Fruit fly (Drosophila melanogaster) whole organism, embryonic: ENCODE results near the gene CG31886.

Source experiments
- ATbp ChIP-seq: fragments of 200-800 bp; sonication (Bioruptor generic); optimal IDR thresholded peaks from 2 replicates; lab custom pipeline; 2017; ENCODE audit warnings: missing biosample characterization, mild to moderate bottlenecking, missing genetic modification characterization, missing genetic modification reagents
- Antp ChIP-seq: fragments of 200-800 bp; sonication (Bioruptor generic); optimal IDR thresholded peaks from 3 replicates; lab custom pipeline; 2016; ENCODE audit warnings: missing biosample characterization, missing genetic modification characterization
- Asciz ChIP-seq: fragments of 200-800 bp; sonication (Bioruptor generic); optimal IDR thresholded peaks from 2 replicates; lab custom pipeline; 2017; ENCODE audit warnings: missing biosample characterization, mild to moderate bottlenecking, missing genetic modification characterization, missing genetic modification reagents
- CG12769 ChIP-seq: fragments of 200-800 bp; sonication (Bioruptor generic); optimal IDR thresholded peaks from 2 replicates; lab custom pipeline; 2019; ENCODE audit warnings: missing biosample characterization, mild to moderate bottlenecking, missing genetic modification characterization, moderate library complexity
- CG18262 ChIP-seq: fragments of 200-800 bp; optimal IDR thresholded peaks from 3 replicates; lab custom pipeline; 2019; ENCODE audit warnings: missing biosample characterization, mild to moderate bottlenecking, missing genetic modification characterization, moderate library complexity
- CG18619 ChIP-seq: fragments of 200-800 bp; sonication (Bioruptor generic); optimal IDR thresholded peaks from 3 replicates; lab custom pipeline; 2017; ENCODE audit warnings: missing biosample characterization, mild to moderate bottlenecking, missing genetic modification characterization
- CG30403 ChIP-seq: fragments of 200-800 bp; sonication (Bioruptor generic); optimal IDR thresholded peaks from 3 replicates; lab custom pipeline; 2016; ENCODE audit warnings: missing biosample characterization, missing genetic modification characterization
- CG31441 ChIP-seq: fragments of 200-800 bp; sonication (Bioruptor generic); IDR thresholded peaks from 2 replicates; pipeline ENCODE4 v1.3.6; 2022; ENCODE audit warnings: missing biosample characterization, missing genetic modification characterization
- CG4617 ChIP-seq: fragments of 200-800 bp; sonication (Bioruptor generic); optimal IDR thresholded peaks from 3 replicates; lab custom pipeline; 2016; ENCODE audit warnings: missing biosample characterization, missing genetic modification characterization, borderline replicate concordance
- CG8388 ChIP-seq: fragments of 200-800 bp; sonication (Bioruptor generic); optimal IDR thresholded peaks from 2 replicates; lab custom pipeline; 2019; ENCODE audit warnings: missing biosample characterization, mild to moderate bottlenecking, missing genetic modification characterization, moderate library complexity
- Drgx ChIP-seq: fragments of 200-800 bp; sonication (Bioruptor generic); IDR thresholded peaks from 2 replicates; pipeline ENCODE4 v1.3.6; 2022; ENCODE audit warnings: missing biosample characterization, missing genetic modification characterization
- Hr39 ChIP-seq: fragments of >200 bp; optimal IDR thresholded peaks from 2 replicates; lab custom pipeline; 2017
- Kr ChIP-seq: fragments of 200-800 bp; sonication (Bioruptor generic); optimal IDR thresholded peaks from 2 replicates; lab custom pipeline; 2017; ENCODE audit warnings: missing biosample characterization, mild to moderate bottlenecking, missing genetic modification characterization
- bsh ChIP-seq, 2 experiments: fragments of 200-800 bp; sonication (Bioruptor generic); optimal IDR thresholded peaks; 2 replicates each; lab custom pipeline; 2017 to 2018; ENCODE audit warnings: mild to moderate bottlenecking in 2 of 2, missing biosample characterization in 2 of 2, missing genetic modification characterization in 2 of 2, moderate library complexity in 1 of 2
- crol ChIP-seq: fragments of 200-800 bp; sonication (Bioruptor generic); IDR thresholded peaks from 2 replicates; pipeline ENCODE4 v1.3.6; 2022; ENCODE audit warnings: missing biosample characterization, missing genetic modification characterization
- nom ChIP-seq: fragments of 200-800 bp; sonication (Bioruptor generic); optimal IDR thresholded peaks from 2 replicates; lab custom pipeline; 2017; ENCODE audit warnings: missing biosample characterization, missing genetic modification characterization, mild to moderate bottlenecking, moderate library complexity, missing genetic modification reagents
- ranshi ChIP-seq: fragments of 200-800 bp; sonication (Bioruptor generic); IDR thresholded peaks from 2 replicates; pipeline ENCODE4 v1.3.6; 2022; ENCODE audit warnings: missing biosample characterization, missing genetic modification characterization
- sens ChIP-seq: fragments of 200-800 bp; sonication (Bioruptor generic); peaks from one replicate; lab custom pipeline; 2016; ENCODE audit warnings: missing biosample characterization, missing genetic modification characterization
- zfh1 ChIP-seq: fragments of 200-800 bp; sonication (Bioruptor generic); IDR thresholded peaks from 3 replicates; pipeline ENCODE4 v1.3.6; 2022; ENCODE audit warnings: missing biosample characterization, missing genetic modification characterization

The CG31886 gene

DNA sequence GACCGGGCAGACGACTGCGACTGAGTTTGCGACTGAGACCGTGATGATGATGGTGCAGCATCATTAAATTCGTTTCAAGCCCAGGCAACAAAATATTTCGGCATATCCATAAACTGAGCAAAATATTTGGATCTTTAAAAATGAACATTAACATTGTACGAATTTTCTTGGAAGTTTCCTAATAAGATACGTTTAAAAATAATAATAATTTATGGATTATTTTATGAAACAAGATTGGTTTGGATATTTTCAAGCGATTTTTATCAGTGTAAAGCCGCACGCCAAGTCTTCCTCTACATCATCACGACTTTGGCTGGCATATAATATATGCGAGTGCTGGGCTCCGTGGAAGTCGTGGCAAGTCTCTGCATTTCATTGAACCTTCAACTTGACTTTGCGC, 38.6 kb downstream of the CG31886 start (continued):
- TF ChIP-seq ranshi (0 out of 2 replicates have a peak, but pooled peaks have one; percentile 9), nom (GFP tag; lab: Kevin White, UChicago) (peak; percentile 51), CG31441 (GFP tag; lab: Robert Waterston, UW) (peak; percentile 52; the same call in 1 of the 2 replicates), CG18262 (tag; lab: Kevin White, UChicago) (peak; percentile 37), CG8388 (GFP tag; lab: Kevin White, UChicago) (peak; percentile 32), Kr (GFP tag; lab: Kevin White, UChicago) (no peak), CG30403 (GFP tag; lab: Kevin White, UChicago) (no peak), Asciz (peak; percentile 15), ATbp (GFP tag; lab: Kevin White, UChicago) (peak; percentile 13)

DNA sequence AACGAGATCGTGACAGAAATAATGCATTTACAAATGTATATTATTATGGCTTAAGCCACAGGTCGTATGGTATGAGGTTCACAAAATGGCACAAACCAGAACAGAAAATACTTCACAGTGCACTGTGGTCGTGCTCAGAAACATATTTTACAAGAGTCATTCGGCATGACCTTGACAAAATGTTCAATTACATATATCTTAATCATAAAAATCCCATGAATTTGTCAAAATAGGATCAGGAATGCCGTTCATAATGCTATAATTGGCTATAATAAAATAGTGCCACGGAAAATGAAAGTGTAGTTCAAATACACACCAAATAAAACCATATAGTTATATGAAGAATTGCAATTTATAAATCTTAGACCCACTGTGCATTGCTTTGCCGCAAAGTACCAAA, 39.2 kb downstream of the CG31886 start:
- TF ChIP-seq Drgx (GFP tag; lab: Robert Waterston, UW) (peak; percentile 44; the same call in 1 of the 2 replicates), sens (GFP tag; lab: Kevin White, UChicago) (peak; percentile 21), zfh1 (GFP tag; lab: Robert Waterston, UW) (no peak), bsh (GFP tag; optimal IDR thresholded peaks at IDR 0.05; lab: Kevin White, UChicago) (peak in 1 of 2 experiments; percentile 29), nom (GFP tag; lab: Kevin White, UChicago) (peak; percentile 7), Antp (GFP tag; lab: Kevin White, UChicago) (no peak)

DNA sequence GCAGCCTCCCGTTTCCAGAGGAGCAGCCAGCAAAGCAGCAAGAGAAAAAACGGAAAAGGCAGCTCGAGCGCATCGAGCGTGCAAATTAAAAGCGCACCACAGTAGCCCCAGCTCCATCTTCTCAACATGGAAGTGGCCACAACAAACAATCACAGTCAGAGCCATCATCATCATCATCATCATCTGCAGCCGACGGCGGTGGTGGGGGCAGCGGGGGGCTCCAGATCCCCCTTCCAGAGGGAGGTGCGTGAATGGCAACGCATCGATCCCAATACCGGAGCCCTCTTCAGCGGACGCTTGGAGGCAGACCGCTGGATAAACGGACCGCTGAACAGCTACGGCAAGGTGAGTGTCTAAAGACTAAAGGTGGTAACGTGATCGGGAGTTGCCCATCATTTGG, 43.1 kb downstream of the CG31886 start:
- TF ChIP-seq crol (GFP tag; lab: Robert Waterston, UW) = peak; percentile 54; the same call in 1 of the 2 replicates
- TF ChIP-seq CG12769 (tag; lab: Kevin White, UChicago) = peak; percentile 4
- TF ChIP-seq Hr39 = no peak

- TF ChIP-seq CG18619 (GFP tag; lab: Kevin White, UChicago) (no peak), CG4617 (no peak), sens (GFP tag; lab: Kevin White, UChicago) (peak; percentile 13)
Observed at dm6 chr2L:8906279-8906678, 52.6 kb downstream of the CG31886 start.
